Fruit fly (Drosophila melanogaster): ENCODE measurements around the gene CG6769.

Gene CG6769

dm6 chrX:17826807-17827703 is 33.7 kb upstream of the CG6769 start, which contains the start of gene Socs16D (continued):
- TF ChIP-seq Ravus (GFP tag; IDR thresholded peaks at IDR 0.05) (no peak), pnt (GFP tag; optimal IDR thresholded peaks at IDR 0.05) (peak; percentile 12), Mes4 (GFP tag; optimal IDR thresholded peaks at IDR 0.05) (no peak), CG2202 (tag; optimal IDR thresholded peaks at IDR 0.05) (no peak), CG17829 (tag; optimal IDR thresholded peaks at IDR 0.05) (peak; percentile 28), Awh (GFP tag; IDR thresholded peaks at IDR 0.05) (no peak), CG12769 (tag; optimal IDR thresholded peaks at IDR 0.05) (peak; percentile 28), Ets65A (GFP tag) (peak; percentile 76), pan (optimal IDR thresholded peaks at IDR 0.05) (no peak), pan (GFP tag; optimal IDR thresholded peaks at IDR 0.05 in 1 of 2, IDR thresholded peaks at IDR 0.05 in 1 of 2) (peak in 1 of 2 experiments; percentile 29), CG10959 (GFP tag; IDR thresholded peaks at IDR 0.05) (no peak), cato (GFP tag; optimal IDR thresholded peaks at IDR 0.05; ENCODE audit: borderline replicate concordance) (no peak), CG15011 (GFP tag; optimal IDR thresholded peaks at IDR 0.05) (no peak), chif (GFP tag; optimal IDR thresholded peaks at IDR 0.05) (peak; percentile 23 to 42), eyg (GFP tag; optimal IDR thresholded peaks at IDR 0.05) (peak; percentile 28), CG1024 (GFP tag; IDR thresholded peaks at IDR 0.05) (no peak), H2.0 (GFP tag; IDR thresholded peaks at IDR 0.05) (no peak), lov (optimal IDR thresholded peaks at IDR 0.05) (no peak), lov (GFP tag; IDR thresholded peaks at IDR 0.05) (no peak), CG4424 (GFP tag; optimal IDR thresholded peaks at IDR 0.05) (no peak), CG3065 (GFP tag; optimal IDR thresholded peaks at IDR 0.05) (no peak), usp (GFP tag; optimal IDR thresholded peaks at IDR 0.05) (no peak), CG1603 (tag; optimal IDR thresholded peaks at IDR 0.05) (peak; percentile 85), CG16815 (GFP tag; optimal IDR thresholded peaks at IDR 0.05) (no peak), hb (GFP tag; IDR thresholded peaks at IDR 0.05; ENCODE audit: partially characterized antibody) (peak; percentile 97), Trl (optimal IDR thresholded peaks at IDR 0.05) (peak; percentile 61 to 78), Trl (GFP tag; optimal IDR thresholded peaks at IDR 0.05) (peak; percentile 55), CG6689 (GFP tag; IDR thresholded peaks at IDR 0.05) (0 out of 2 replicates have a peak, but pooled peaks have one; percentile 10), HLHmδ (GFP tag; optimal IDR thresholded peaks at IDR 0.05) (peak; percentile 52), pho (GFP tag; optimal IDR thresholded peaks at IDR 0.05) (peak; percentile 48), dimm (GFP tag; IDR thresholded peaks at IDR 0.05) (no peak), gcm2 (GFP tag; optimal IDR thresholded peaks at IDR 0.05) (no peak), CG17328 (GFP tag; IDR thresholded peaks at IDR 0.05) (0 out of 2 replicates have a peak, but pooled peaks have one; percentile 21), gcm (GFP tag; optimal IDR thresholded peaks at IDR 0.05) (peak; percentile 10), MTF-1 (GFP tag; optimal IDR thresholded peaks at IDR 0.05; ENCODE audit: borderline replicate concordance) (peak; percentile 31), peb (GFP tag; IDR thresholded peaks at IDR 0.05) (no peak), CG8924 (tag; optimal IDR thresholded peaks at IDR 0.05) (peak; percentile 51), CG11247 (GFP tag; IDR thresholded peaks at IDR 0.05) (no peak), CG2875 (GFP tag; optimal IDR thresholded peaks at IDR 0.05) (no peak), Hey (tag; optimal IDR thresholded peaks at IDR 0.05) (no peak), tap (tag; optimal IDR thresholded peaks at IDR 0.05) (peak; percentile 7), kay (GFP tag; optimal IDR thresholded peaks at IDR 0.05) (no peak), CG31441 (GFP tag; IDR thresholded peaks at IDR 0.05) (no peak), CG4730 (GFP tag; IDR thresholded peaks at IDR 0.05) (no peak), CG11723 (GFP tag; optimal IDR thresholded peaks at IDR 0.05) (no peak), CG18262 (tag; optimal IDR thresholded peaks at IDR 0.05) (no peak), YL-1 (GFP tag; optimal IDR thresholded peaks at IDR 0.05) (peak; percentile 61), mld (GFP tag; IDR thresholded peaks at IDR 0.05; ENCODE audit: partially characterized antibody) (peak; percentile 95), CG4854 (GFP tag; optimal IDR thresholded peaks at IDR 0.05) (no peak), trem (tag; optimal IDR thresholded peaks at IDR 0.05) (peak; percentile 78), CG31224 (GFP tag; IDR thresholded peaks at IDR 0.05) (no peak)

Data from whole organism, embryonic.